Fruit fly (Drosophila melanogaster): ENCODE measurements around the gene CG9643.

- TF ChIP-seq CG8478 (optimal IDR thresholded peaks at IDR 0.05), result no peak
- no peak for TF ChIP-seq CTCF (optimal IDR thresholded peaks at IDR 0.05)
These were observed 20.5 kb upstream of the CG9643 start for dm6 chr2L:2999609-3000008.
